Fruit fly (Drosophila melanogaster) S2 (cell line): ENCODE results near the gene Inx5.
A peak's percentile ranks its signal among the peaks of the same experiment; 100 is the strongest.

ENCODE experiments used
- CG8478 ChIP-seq: fragments of >200 bp; optimal IDR thresholded peaks from 2 replicates; lab custom pipeline; 2018
- CTCF ChIP-seq, 2 experiments: fragments of >200 bp; optimal IDR thresholded peaks; 2 replicates each; lab custom pipeline; 2018

Gene Inx5

dm6 chrX:19174850-19175571 is 4.3 kb upstream of the Inx5 start, which contains the start of gene CG33939:
CG33939 (minus strand) TSS chrX:19174900.
- TF ChIP-seq CTCF (optimal IDR thresholded peaks at IDR 0.05; lab: Kevin White, UChicago) (no peak), CG8478 (lab: Kevin White, UChicago) (no peak)

- TF ChIP-seq CG8478 (lab: Kevin White, UChicago) (no peak), CTCF (optimal IDR thresholded peaks at IDR 0.05; lab: Kevin White, UChicago) (no peak)
These were observed 3.4 kb upstream of the Inx5 start for dm6 chrX:19174092-19174491.

- TF ChIP-seq CG8478 (lab: Kevin White, UChicago) (no peak), CTCF (optimal IDR thresholded peaks at IDR 0.05; lab: Kevin White, UChicago) (no peak)
These were observed 2.3 kb upstream of the Inx5 start for dm6 chrX:19172955-19173354.

- no peak for TF ChIP-seq CTCF (optimal IDR thresholded peaks at IDR 0.05; lab: Kevin White, UChicago)
- TF ChIP-seq CG8478 (lab: Kevin White, UChicago): no peak
These were observed 1.2 kb upstream of the Inx5 start for dm6 chrX:19171926-19172325.

dm6 chrX:19167586-19168403 is 2.9 kb downstream of the Inx5 start:
- no peak for TF ChIP-seq CG8478 (lab: Kevin White, UChicago)
- TF ChIP-seq CTCF (optimal IDR thresholded peaks at IDR 0.05; lab: Kevin White, UChicago): no peak

dm6 chrX:19167032-19167568 is 3.6 kb downstream of the Inx5 start, which contains the start of gene RhoGAP18B:
RhoGAP18B (minus strand) TSS chrX:19167082.
- TF ChIP-seq CG8478 (lab: Kevin White, UChicago): no peak
- no peak for TF ChIP-seq CTCF (optimal IDR thresholded peaks at IDR 0.05; lab: Kevin White, UChicago)

dm6 chrX:19166152-19166935 is 4.3 kb downstream of the Inx5 start:
- TF ChIP-seq CG8478 (lab: Kevin White, UChicago) (no peak), CTCF (optimal IDR thresholded peaks at IDR 0.05; lab: Kevin White, UChicago) (no peak)

dm6 chrX:19165144-19166011 is 5.3 kb downstream of the Inx5 start:
- TF ChIP-seq CG8478 (lab: Kevin White, UChicago) (peak; percentile 36), CTCF (optimal IDR thresholded peaks at IDR 0.05; lab: Kevin White, UChicago) (no peak)

dm6 chrX:19164726-19165125 is 6.0 kb downstream of the Inx5 start:
- TF ChIP-seq CG8478 (lab: Kevin White, UChicago) (no peak), CTCF (optimal IDR thresholded peaks at IDR 0.05; lab: Kevin White, UChicago) (no peak)

- no peak for TF ChIP-seq CG8478 (lab: Kevin White, UChicago)
- TF ChIP-seq CTCF (optimal IDR thresholded peaks at IDR 0.05; lab: Kevin White, UChicago): no peak
These were observed 7.2 kb downstream of the Inx5 start for dm6 chrX:19163446-19163845.

- TF ChIP-seq CTCF (optimal IDR thresholded peaks at IDR 0.05; lab: Kevin White, UChicago): no peak
- TF ChIP-seq CG8478 (lab: Kevin White, UChicago): no peak
These were observed 8.3 kb downstream of the Inx5 start for dm6 chrX:19162249-19162914.

dm6 chrX:19160635-19161407 is 9.9 kb downstream of the Inx5 start:
- TF ChIP-seq CTCF (optimal IDR thresholded peaks at IDR 0.05; lab: Kevin White, UChicago): no peak
- no peak for TF ChIP-seq CG8478 (lab: Kevin White, UChicago)
